Worm (Caenorhabditis elegans) whole organism, mixed stage, embryonic: Measurements from ENCODE around the gene col-95.

Source experiments
- elt-1 ChIP-seq: sonication (generic microtip); optimal IDR thresholded peaks from 2 replicates; lab custom pipeline; 2017; ENCODE audit warnings: missing genetic modification characterization, mild to moderate bottlenecking, missing compliant biosample characterization, antibody characterized with exemption, moderate library complexity, borderline replicate concordance; ENCODE audit not compliant: insufficient read depth
- elt-3 ChIP-seq: fragments of 150-350 bp; optimal IDR thresholded peaks from 2 replicates; lab custom pipeline; 2014; ENCODE audit warnings: missing biosample characterization, missing genetic modification characterization
- ham-2 ChIP-seq: fragments of 200-800 bp; sonication (Bioruptor generic); optimal IDR thresholded peaks from 2 replicates; lab custom pipeline; 2018; ENCODE audit warnings: mild to moderate bottlenecking, missing genetic modification characterization, missing compliant biosample characterization
- hlh-1 ChIP-seq: fragments of 150-350 bp; optimal IDR thresholded peaks from 2 replicates; lab custom pipeline; 2014; ENCODE audit warnings: missing biosample characterization, missing genetic modification reagents, missing genetic modification characterization
- lin-13 ChIP-seq: fragments of 150-350 bp; optimal IDR thresholded peaks from 2 replicates; lab custom pipeline; 2014; ENCODE audit warnings: missing biosample characterization, missing genetic modification characterization
- mab-5 ChIP-seq: fragments of 150-350 bp; optimal IDR thresholded peaks from 2 replicates; lab custom pipeline; 2014; ENCODE audit warnings: missing biosample characterization, missing genetic modification characterization
- nhr-12 ChIP-seq: fragments of 150-350 bp; optimal IDR thresholded peaks from 2 replicates; lab custom pipeline; 2014; ENCODE audit warnings: missing biosample characterization, missing genetic modification characterization
- nhr-2 ChIP-seq: fragments of 150-350 bp; optimal IDR thresholded peaks from 2 replicates; lab custom pipeline; 2014; ENCODE audit warnings: missing biosample characterization, missing genetic modification characterization
- nhr-237 ChIP-seq: fragments of 150-350 bp; optimal IDR thresholded peaks from 2 replicates; lab custom pipeline; 2014; ENCODE audit warnings: missing biosample characterization, missing genetic modification characterization
- snpc-4 ChIP-seq: fragments of 150-350 bp; optimal IDR thresholded peaks from 2 replicates; lab custom pipeline; 2014; ENCODE audit warnings: missing biosample characterization, missing genetic modification characterization
- unc-39 ChIP-seq: fragments of 150-350 bp; optimal IDR thresholded peaks from 2 replicates; lab custom pipeline; 2014; ENCODE audit warnings: missing biosample characterization, missing genetic modification characterization
- unc-62 ChIP-seq: fragments of 150-350 bp; optimal IDR thresholded peaks from 2 replicates; lab custom pipeline; 2014; ENCODE audit warnings: missing biosample characterization, missing genetic modification reagents, missing genetic modification characterization

ce11 chrIII:11726590-11726989 is 22.8 kb downstream of the col-95 start, which contains the start of gene Y41C4A.12:
- TF ChIP-seq unc-39 (tag; lab: Kevin White, UChicago) (no peak), hlh-1 (tag; lab: Kevin White, UChicago) (no peak), ham-2 (GFP tag; lab: Kevin White, UChicago) (no peak), unc-62 (GFP tag; lab: Kevin White, UChicago) (no peak), elt-1 (no peak), nhr-237 (tag; lab: Kevin White, UChicago) (no peak), snpc-4 (tag; lab: Kevin White, UChicago) (no peak), elt-3 (tag; lab: Kevin White, UChicago) (no peak), nhr-12 (tag; lab: Kevin White, UChicago) (no peak), lin-13 (tag; lab: Kevin White, UChicago) (no peak), nhr-2 (tag; lab: Kevin White, UChicago) (no peak), mab-5 (tag; lab: Kevin White, UChicago) (no peak)
